Worm (Caenorhabditis elegans) whole organism, young adult: Measurements from ENCODE around the gene F45E10.2.

Experiments used
- B0019.2 ChIP-seq: fragments of 200-800 bp; sonication (Bioruptor generic); conservative IDR thresholded peaks from 2 replicates; pipeline ENCODE4 v1.3.6; 2022; ENCODE audit warnings: missing genetic modification reagents, missing genetic modification characterization, missing compliant biosample characterization
- F33H1.4 ChIP-seq: fragments of 200-800 bp; sonication (Bioruptor generic); IDR thresholded peaks from 2 replicates; pipeline ENCODE4 v1.3.6; 2022; ENCODE audit warnings: missing genetic modification reagents, missing genetic modification characterization, missing compliant biosample characterization
- F39B2.1 ChIP-seq: fragments of 200-800 bp; sonication (Bioruptor generic); IDR thresholded peaks from 2 replicates; pipeline ENCODE4 v1.3.6; 2022; ENCODE audit warnings: missing genetic modification reagents, missing genetic modification characterization, missing compliant biosample characterization
- F57A8.1 ChIP-seq: fragments of 200-800 bp; sonication (Bioruptor generic); optimal IDR thresholded peaks from 2 replicates; lab custom pipeline; 2018; ENCODE audit warnings: mild to moderate bottlenecking, missing genetic modification characterization, moderate library complexity, missing compliant biosample characterization
- T26A5.8 ChIP-seq: sonication (generic microtip); optimal IDR thresholded peaks from 2 replicates; lab custom pipeline; 2016; ENCODE audit warnings: missing genetic modification characterization, missing compliant biosample characterization
- Y53G8AR.9 ChIP-seq: fragments of 200-800 bp; sonication (Bioruptor generic); conservative IDR thresholded peaks from 2 replicates; pipeline ENCODE4 v1.3.6; 2022; ENCODE audit warnings: missing genetic modification reagents, missing genetic modification characterization, missing compliant biosample characterization
- Y56A3A.18 ChIP-seq: fragments of 200-800 bp; sonication (Bioruptor generic); IDR thresholded peaks from 2 replicates; pipeline ENCODE4 v1.3.6; 2022; ENCODE audit warnings: missing genetic modification reagents, missing genetic modification characterization, missing compliant biosample characterization
- aptf-2 ChIP-seq: fragments of 200-800 bp; sonication (Bioruptor generic); conservative IDR thresholded peaks from 2 replicates; pipeline ENCODE4 v1.3.6; 2022; ENCODE audit warnings: missing genetic modification reagents, missing genetic modification characterization, missing compliant biosample characterization
- aptf-3 ChIP-seq: fragments of 200-800 bp; sonication (Bioruptor generic); IDR thresholded peaks from 2 replicates; pipeline ENCODE4 v1.3.6; 2022; ENCODE audit warnings: missing genetic modification characterization, missing compliant biosample characterization
- atf-7 ChIP-seq: sonication (generic microtip); optimal IDR thresholded peaks from 2 replicates; lab custom pipeline; 2017; ENCODE audit warnings: mild to moderate bottlenecking, missing genetic modification characterization, missing compliant biosample characterization
- bed-2 ChIP-seq: fragments of 200-800 bp; sonication (Bioruptor generic); IDR thresholded peaks from 2 replicates; pipeline ENCODE4 v1.3.6; 2022; ENCODE audit warnings: missing genetic modification reagents, missing genetic modification characterization, missing compliant biosample characterization
- ccch-3 ChIP-seq: fragments of 200-800 bp; sonication (Bioruptor generic); optimal IDR thresholded peaks from 2 replicates; lab custom pipeline; 2018; ENCODE audit warnings: mild to moderate bottlenecking, missing genetic modification characterization, missing compliant biosample characterization
- ceh-100 ChIP-seq: fragments of 200-800 bp; sonication (Bioruptor generic); IDR thresholded peaks from 2 replicates; pipeline ENCODE4 v1.3.6; 2022; ENCODE audit warnings: missing genetic modification reagents, missing genetic modification characterization, missing compliant biosample characterization
- ceh-27 ChIP-seq: fragments of 200-800 bp; sonication (Bioruptor generic); optimal IDR thresholded peaks from 2 replicates; lab custom pipeline; 2018; ENCODE audit warnings: mild to moderate bottlenecking, missing genetic modification characterization, moderate library complexity, missing compliant biosample characterization
- ceh-91 ChIP-seq: fragments of 200-800 bp; sonication (Bioruptor generic); IDR thresholded peaks from 2 replicates; pipeline ENCODE4 v1.3.6; 2022; ENCODE audit warnings: missing genetic modification reagents, missing genetic modification characterization, missing compliant biosample characterization
- dox-1 ChIP-seq: fragments of 200-800 bp; sonication (Bioruptor generic); IDR thresholded peaks from 2 replicates; pipeline ENCODE4 v1.3.6; 2022; ENCODE audit warnings: missing genetic modification reagents, missing genetic modification characterization, missing compliant biosample characterization
- efl-1 ChIP-seq: fragments of 150-350 bp; optimal IDR thresholded peaks from 2 replicates; lab custom pipeline; 2014; ENCODE audit warnings: missing biosample characterization, missing genetic modification reagents, missing genetic modification characterization
- ets-4 ChIP-seq: fragments of 200-800 bp; sonication (Bioruptor generic); optimal IDR thresholded peaks from 2 replicates; lab custom pipeline; 2018; ENCODE audit warnings: mild to moderate bottlenecking, missing genetic modification characterization, missing compliant biosample characterization
- hrde-1 ChIP-seq: sonication (generic microtip); optimal IDR thresholded peaks from 2 replicates; lab custom pipeline; 2016; ENCODE audit warnings: missing genetic modification characterization, mild to moderate bottlenecking, missing compliant biosample characterization, moderate library complexity, missing genotype, missing genetic modification reagents, borderline replicate concordance
- hsf-1 ChIP-seq: fragments of 200-800 bp; sonication (Bioruptor generic); IDR thresholded peaks from 2 replicates; pipeline ENCODE4 v1.3.6; 2022; ENCODE audit warnings: missing genetic modification reagents, missing genetic modification characterization, missing compliant biosample characterization
- lag-1 ChIP-seq: fragments of 200-800 bp; sonication (Bioruptor generic); IDR thresholded peaks from 2 replicates; pipeline ENCODE4 v1.3.6; 2022; ENCODE audit warnings: missing genetic modification reagents, missing genetic modification characterization, missing compliant biosample characterization
- let-607 ChIP-seq, 2 experiments: fragments of 200-800 bp in 1 of 2; sonication (Bioruptor generic) in 1 of 2; sonication (generic microtip) in 1 of 2; optimal IDR thresholded peaks; 2 replicates each; lab custom pipeline; 2016 to 2018; ENCODE audit warnings: mild to moderate bottlenecking in 2 of 2, missing compliant biosample characterization in 2 of 2, missing genetic modification characterization in 2 of 2, moderate library complexity in 2 of 2, missing genotype in 1 of 2
- lin-54 ChIP-seq: fragments of 200-800 bp; sonication (Bioruptor generic); optimal IDR thresholded peaks from 2 replicates; lab custom pipeline; 2018; ENCODE audit warnings: mild to moderate bottlenecking, missing genetic modification characterization, missing compliant biosample characterization
- madf-3 ChIP-seq: fragments of 200-800 bp; sonication (Bioruptor generic); IDR thresholded peaks from 2 replicates; pipeline ENCODE4 v1.3.6; 2022; ENCODE audit warnings: missing genetic modification reagents, missing genetic modification characterization, missing compliant biosample characterization
- madf-6 ChIP-seq: fragments of 200-800 bp; sonication (Bioruptor generic); IDR thresholded peaks from 2 replicates; pipeline ENCODE4 v1.3.6; 2022; ENCODE audit warnings: missing genetic modification reagents, missing genetic modification characterization, missing compliant biosample characterization
- madf-8 ChIP-seq: fragments of 200-800 bp; sonication (Bioruptor generic); conservative IDR thresholded peaks from 2 replicates; pipeline ENCODE4 v1.3.6; 2022; ENCODE audit warnings: missing genetic modification reagents, missing genetic modification characterization, missing compliant biosample characterization
- nfya-1 ChIP-seq: sonication (generic microtip); optimal IDR thresholded peaks from 2 replicates; lab custom pipeline; 2017; ENCODE audit warnings: antibody characterized with exemption, missing compliant biosample characterization, missing genetic modification characterization, borderline replicate concordance; ENCODE audit not compliant: insufficient read depth
- nhr-179 ChIP-seq: sonication (generic microtip); optimal IDR thresholded peaks from 2 replicates; lab custom pipeline; 2016; ENCODE audit warnings: mild to moderate bottlenecking, missing genetic modification characterization, missing compliant biosample characterization
- pha-4 ChIP-seq: fragments of 150-350 bp; sonication (generic microtip); optimal IDR thresholded peaks from 2 replicates; lab custom pipeline; 2014; ENCODE audit warnings: missing biosample characterization, missing genetic modification reagents, missing genetic modification characterization
- rpc-1 ChIP-seq, 2 experiments: fragments of 150-350 bp in 1 of 2; sonication (generic microtip) in 1 of 2; optimal IDR thresholded peaks; 2 replicates each; lab custom pipeline; 2014 to 2018; ENCODE audit warnings: missing biosample characterization in 1 of 2, missing genetic modification characterization in 1 of 2, missing genetic modification reagents in 1 of 2, missing genotype in 1 of 2
- snpc-1.1 ChIP-seq: sonication (generic microtip); optimal IDR thresholded peaks from 2 replicates; lab custom pipeline; 2017; ENCODE audit warnings: missing genetic modification characterization, mild to moderate bottlenecking, missing compliant biosample characterization, antibody characterized with exemption, moderate library complexity, missing genotype, missing genetic modification reagents; ENCODE audit not compliant: insufficient read depth
- snpc-3.4 ChIP-seq: sonication (generic microtip); optimal IDR thresholded peaks from 2 replicates; lab custom pipeline; 2017; ENCODE audit warnings: missing genetic modification characterization, mild to moderate bottlenecking, missing compliant biosample characterization, antibody characterized with exemption, moderate library complexity, missing genotype, missing genetic modification reagents
- somi-1 ChIP-seq: fragments of 200-800 bp; sonication (Bioruptor generic); optimal IDR thresholded peaks from 2 replicates; lab custom pipeline; 2018; ENCODE audit warnings: mild to moderate bottlenecking, missing genetic modification characterization, missing compliant biosample characterization
- tbp1 ChIP-seq: fragments of 200-800 bp; sonication (Bioruptor generic); optimal IDR thresholded peaks from 2 replicates; lab custom pipeline; 2018; ENCODE audit warnings: mild to moderate bottlenecking, missing genetic modification characterization, missing compliant biosample characterization
- tlf-1 ChIP-seq: fragments of 200-800 bp; sonication (Bioruptor generic); optimal IDR thresholded peaks from 2 replicates; lab custom pipeline; 2018; ENCODE audit warnings: mild to moderate bottlenecking, missing genetic modification characterization, missing compliant biosample characterization
- unc-62 ChIP-seq: fragments of 150-350 bp; optimal IDR thresholded peaks from 2 replicates; lab custom pipeline; 2014; ENCODE audit warnings: missing biosample characterization, missing genetic modification reagents, missing genetic modification characterization
- xnd-1 ChIP-seq: sonication (generic microtip); optimal IDR thresholded peaks from 2 replicates; lab custom pipeline; 2016; ENCODE audit warnings: missing genotype, missing genetic modification reagents, missing genetic modification characterization, missing compliant biosample characterization
- ztf-26 ChIP-seq: sonication (generic microtip); optimal IDR thresholded peaks from 2 replicates; lab custom pipeline; 2017; ENCODE audit warnings: missing genetic modification characterization, missing compliant biosample characterization
- ztf-3 ChIP-seq: fragments of 200-800 bp; sonication (Bioruptor generic); optimal IDR thresholded peaks from 2 replicates; lab custom pipeline; 2018; ENCODE audit warnings: mild to moderate bottlenecking, missing genetic modification characterization, missing compliant biosample characterization
- ztf-6 ChIP-seq: fragments of 200-800 bp; sonication (Bioruptor generic); IDR thresholded peaks from 2 replicates; pipeline ENCODE4 v1.3.6; 2022; ENCODE audit warnings: missing genetic modification reagents, missing genetic modification characterization, missing compliant biosample characterization

F45E10.2 gene

DNA sequence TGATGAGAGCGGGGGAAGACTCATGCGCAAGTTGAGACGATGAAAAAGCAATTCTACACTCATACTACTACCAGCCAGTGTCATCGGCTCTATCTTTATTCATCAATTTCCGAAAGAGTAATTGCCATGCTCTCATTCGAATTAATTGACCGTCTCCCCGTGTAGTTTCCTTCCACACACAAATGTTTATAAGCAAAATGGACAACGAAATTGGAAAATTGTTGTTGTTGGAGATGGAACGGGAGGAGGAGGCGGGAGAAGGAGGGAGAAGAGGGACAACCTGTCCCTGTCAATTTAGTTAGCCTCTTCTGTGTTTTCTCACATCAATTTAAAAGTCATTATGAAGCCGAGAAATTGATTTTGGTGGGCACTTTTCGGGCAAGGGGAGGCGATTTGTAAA, 17.4 kb upstream of the F45E10.2 start:
- TF ChIP-seq nhr-179 (tag; lab: Kevin White, UChicago), result no peak
- no peak for TF ChIP-seq aptf-3 (GFP tag; lab: Robert Waterston, UW)
- TF ChIP-seq snpc-1.1 (tag; lab: Kevin White, UChicago), result no peak

- TF ChIP-seq hsf-1 (GFP tag; lab: Robert Waterston, UW), result 0 out of 2 replicates have a peak, but pooled peaks have one; percentile 20
- no peak for TF ChIP-seq ceh-27
These were observed 9.1 kb upstream of the F45E10.2 start for ce11 chrII:11064191-11064695.

ce11 chrII:11057256-11057655, 2.1 kb upstream of the F45E10.2 start:
- TF ChIP-seq madf-6, result no peak
- TF ChIP-seq rpc-1 (optimal IDR thresholded peaks at IDR 0.05; lab: Kevin White, UChicago), result no peak
- no peak for TF ChIP-seq rpc-1 (tag; optimal IDR thresholded peaks at IDR 0.05; lab: Kevin White, UChicago)

- TF ChIP-seq atf-7 (tag; lab: Kevin White, UChicago) (no peak), tbp1 (GFP tag; lab: Kevin White, UChicago) (no peak)
- TF ChIP-seq, all 124 proteins: peak for 0
These were observed 2.6 kb downstream of the F45E10.2 start for ce11 chrII:11052526-11052925.

- TF ChIP-seq ztf-26 (tag; lab: Kevin White, UChicago) (no peak), snpc-3.4 (tag; lab: Kevin White, UChicago) (peak; percentile 63), pha-4 (tag; lab: Kevin White, UChicago) (no peak), aptf-2 (GFP tag; lab: Robert Waterston, UW) (no peak), T26A5.8 (tag; lab: Kevin White, UChicago) (no peak), madf-8 (peak; percentile 94), somi-1 (GFP tag; lab: Kevin White, UChicago) (no peak), F33H1.4 (peak; percentile 94), ceh-27 (no peak), snpc-1.1 (tag; lab: Kevin White, UChicago) (peak; percentile 37), unc-62 (GFP tag; lab: Kevin White, UChicago) (no peak), ztf-3 (GFP tag; lab: Kevin White, UChicago) (no peak), xnd-1 (peak; percentile 89), Y53G8AR.9 (GFP tag; lab: Robert Waterston, UW) (no peak), lin-54 (GFP tag; lab: Kevin White, UChicago) (peak; percentile 75), efl-1 (GFP tag; lab: Kevin White, UChicago) (peak; percentile 71), hrde-1 (tag; lab: Kevin White, UChicago) (no peak), F57A8.1 (GFP tag; lab: Kevin White, UChicago) (no peak), ets-4 (GFP tag; lab: Kevin White, UChicago) (no peak), ceh-91 (GFP tag; lab: Robert Waterston, UW) (peak; percentile 88), ceh-100 (peak; percentile 60), bed-2 (no peak), lag-1 (no peak), dox-1 (GFP tag; lab: Robert Waterston, UW) (peak; percentile 53; the same call in 1 of the 2 replicates), F39B2.1 (GFP tag; lab: Robert Waterston, UW) (peak; percentile 19; the same call in 1 of the 2 replicates), let-607 (tag; optimal IDR thresholded peaks at IDR 0.05; lab: Kevin White, UChicago) (no peak), tlf-1 (GFP tag; lab: Kevin White, UChicago) (peak; percentile 21), madf-3 (GFP tag; lab: Robert Waterston, UW) (peak; percentile 58; the same call in 1 of the 2 replicates), nfya-1 (tag; lab: Kevin White, UChicago) (no peak), B0019.2 (GFP tag; lab: Robert Waterston, UW) (peak; percentile 82), ccch-3 (GFP tag; lab: Kevin White, UChicago) (no peak), ztf-6 (GFP tag; lab: Robert Waterston, UW) (no peak), Y56A3A.18 (GFP tag; lab: Robert Waterston, UW) (no peak)
These were observed 4.4 kb downstream of the F45E10.2 start for ce11 chrII:11050678-11051077.
